Worm (Caenorhabditis elegans) whole organism, L4 larva: Measurements from ENCODE around the gene zipt-2.1.

Experiments
- R02D3.7 ChIP-seq: fragments of 150-350 bp; sonication (generic microtip); optimal IDR thresholded peaks from 3 replicates; lab custom pipeline; 2014; ENCODE audit warnings: missing biosample characterization, missing genetic modification characterization
- Y48G9A.11 ChIP-seq: fragments of 200-800 bp; sonication (Bioruptor generic); IDR thresholded peaks from 2 replicates; pipeline ENCODE4 v1.3.6; 2022; ENCODE audit warnings: missing genetic modification reagents, missing genetic modification characterization, missing compliant biosample characterization
- ceh-82 ChIP-seq: sonication (generic microtip); optimal IDR thresholded peaks from 2 replicates; lab custom pipeline; 2017; ENCODE audit warnings: missing biosample characterization, missing genetic modification characterization
- daf-8 ChIP-seq: fragments of 200-800 bp; sonication (Bioruptor generic); IDR thresholded peaks from 2 replicates; pipeline ENCODE4 v1.3.6; 2022; ENCODE audit warnings: missing genetic modification characterization, missing compliant biosample characterization
- egl-27 ChIP-seq: sonication (generic microtip); optimal IDR thresholded peaks from 3 replicates; lab custom pipeline; 2017; ENCODE audit warnings: missing biosample characterization, missing genetic modification reagents, missing genetic modification characterization
- hmg-1.1 ChIP-seq: fragments of 200-800 bp; sonication (Bioruptor generic); IDR thresholded peaks from 2 replicates; pipeline ENCODE4 v1.3.6; 2022; ENCODE audit warnings: missing genetic modification reagents, missing genetic modification characterization, missing compliant biosample characterization
- lin-38 ChIP-seq: fragments of 200-800 bp; sonication (Bioruptor generic); IDR thresholded peaks from 2 replicates; pipeline ENCODE4 v1.3.6; 2022; ENCODE audit warnings: missing genetic modification reagents, missing genetic modification characterization, missing compliant biosample characterization
- mxl-3 ChIP-seq: fragments of 200-800 bp; sonication (Bioruptor generic); optimal IDR thresholded peaks from 2 replicates; lab custom pipeline; 2018; ENCODE audit warnings: mild to moderate bottlenecking, missing genetic modification characterization, missing compliant biosample characterization
- nhr-111 ChIP-seq: fragments of 200-800 bp; sonication (Bioruptor generic); optimal IDR thresholded peaks from 2 replicates; lab custom pipeline; 2018; ENCODE audit warnings: mild to moderate bottlenecking, missing genetic modification characterization, missing compliant biosample characterization
- nhr-77 ChIP-seq: fragments of 150-350 bp; optimal IDR thresholded peaks from 2 replicates; lab custom pipeline; 2014; ENCODE audit warnings: missing biosample characterization, missing genetic modification characterization

DNA sequence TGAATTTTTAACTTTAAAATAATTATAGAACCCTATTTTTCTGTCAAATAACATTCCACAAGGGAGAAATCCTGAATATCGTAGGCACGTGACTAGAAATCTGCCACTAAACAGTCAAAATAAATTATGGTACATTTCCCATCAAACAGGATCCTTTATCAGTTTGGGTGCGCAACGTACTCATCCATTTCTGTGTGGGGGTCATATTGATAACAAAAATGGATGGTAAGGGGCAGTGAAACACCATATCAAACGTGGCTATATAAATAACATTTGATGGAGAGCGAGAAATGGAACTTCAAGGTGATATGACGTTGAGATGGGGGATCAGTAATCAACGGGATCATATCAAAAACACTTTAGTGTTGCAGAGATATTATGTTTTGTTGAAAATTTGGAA lies 15.4 kb upstream of the zipt-2.1 start:
- no peak for TF ChIP-seq ceh-82 (tag; lab: Kevin White, UChicago)
- no peak for TF ChIP-seq nhr-77 (tag; lab: Kevin White, UChicago)
- TF ChIP-seq egl-27 (tag; lab: Kevin White, UChicago) = no peak
- peak; percentile 56 for TF ChIP-seq mxl-3 (GFP tag; lab: Kevin White, UChicago)
- TF ChIP-seq daf-8 (GFP tag; lab: Robert Waterston, UW) = no peak
- TF ChIP-seq R02D3.7 (tag; lab: Kevin White, UChicago) = no peak
- TF ChIP-seq hmg-1.1 (GFP tag; lab: Robert Waterston, UW) = no peak
- TF ChIP-seq nhr-111 = no peak
- no peak for TF ChIP-seq lin-38 (GFP tag; lab: Robert Waterston, UW)
- TF ChIP-seq Y48G9A.11 (GFP tag; lab: Robert Waterston, UW) = no peak
